Worm (Caenorhabditis elegans): ENCODE data around the gene zip-9.

DNA sequence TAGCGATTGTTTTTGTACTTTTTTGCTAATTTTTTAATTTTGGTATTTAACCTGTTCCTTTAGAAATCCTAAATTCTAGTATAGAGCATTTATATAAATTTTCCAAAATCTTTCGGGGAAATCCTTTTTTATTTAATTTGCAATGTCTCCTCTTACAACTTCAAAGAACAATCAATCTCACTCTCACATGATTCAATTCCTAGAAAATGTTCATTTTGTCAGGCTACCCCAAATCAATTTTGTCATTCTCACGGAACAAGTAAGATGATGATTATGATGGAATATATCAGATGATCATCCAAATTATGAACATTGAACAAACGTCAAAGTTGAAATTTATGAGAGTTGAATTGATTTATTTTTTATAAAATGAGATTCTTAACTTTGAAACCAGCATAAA lies 5.0 kb upstream of the zip-9 start:
- no peak for TF ChIP-seq pqm-1 (tag; optimal IDR thresholded peaks at IDR 0.05)
- no peak for TF ChIP-seq nhr-11 (tag; optimal IDR thresholded peaks at IDR 0.05)
- no peak for TF ChIP-seq ceh-34 (tag; optimal IDR thresholded peaks at IDR 0.05)
- TF ChIP-seq elt-2 (tag; optimal IDR thresholded peaks at IDR 0.05): no peak
- TF ChIP-seq ceh-24 (tag; optimal IDR thresholded peaks at IDR 0.05): no peak

Data from whole organism, late embryonic.